Worm (Caenorhabditis elegans): ENCODE data around the gene D1079.1.

DNA sequence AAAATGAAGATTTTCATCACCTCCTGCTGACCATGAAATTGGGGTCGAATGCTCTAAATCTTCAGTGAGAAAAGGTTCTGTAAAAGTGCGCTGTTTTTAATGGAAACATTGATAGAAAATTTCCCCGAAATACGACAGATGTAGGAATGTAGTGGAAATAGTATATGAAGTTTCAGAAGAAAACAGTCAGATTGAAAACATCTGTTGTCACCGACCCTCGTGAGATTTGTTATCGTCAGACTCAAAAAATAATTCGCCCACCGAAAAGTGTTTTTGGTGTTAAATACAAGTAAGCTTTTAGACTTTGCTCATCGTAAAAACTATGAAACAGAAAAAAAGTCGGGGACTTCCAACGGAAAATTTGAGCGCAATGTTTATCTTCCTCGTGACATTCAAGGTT, 38.1 kb upstream of the D1079.1 start, which contains the start of gene F14H12.8:
- no peak for TF ChIP-seq pqm-1 (tag; optimal IDR thresholded peaks at IDR 0.05)
- no peak for TF ChIP-seq ceh-6 (GFP tag; optimal IDR thresholded peaks at IDR 0.05)
- TF ChIP-seq tbx-2 (tag; optimal IDR thresholded peaks at IDR 0.05) = no peak

All from whole organism, late embryonic.